Fruit fly (Drosophila melanogaster) whole organism, prepupa: ENCODE results near the gene CG13003.

Experiments
- Blimp-1 ChIP-seq: fragments of 200-800 bp; sonication (Bioruptor generic); optimal IDR thresholded peaks from 3 replicates; lab custom pipeline; 2017; ENCODE audit warnings: missing biosample characterization, missing genetic modification characterization, mild to moderate bottlenecking, moderate library complexity, missing genetic modification reagents
- CG11294 ChIP-seq: fragments of 200-800 bp; sonication (Bioruptor generic); IDR thresholded peaks from 2 replicates; pipeline ENCODE4 v1.3.6; 2022; ENCODE audit warnings: missing biosample characterization, missing genetic modification characterization
- CG11762 ChIP-seq: fragments of 200-800 bp; sonication (Bioruptor generic); optimal IDR thresholded peaks from 3 replicates; lab custom pipeline; 2016; ENCODE audit warnings: missing biosample characterization, missing genetic modification characterization; ENCODE audit not compliant: insufficient read depth
- CG11902 ChIP-seq: fragments of 200-800 bp; sonication (Bioruptor generic); optimal IDR thresholded peaks from 3 replicates; lab custom pipeline; 2016; ENCODE audit warnings: missing biosample characterization, missing genetic modification characterization
- CG15336 ChIP-seq: fragments of 200-800 bp; sonication (Bioruptor generic); IDR thresholded peaks from 2 replicates; pipeline ENCODE4 v1.3.6; 2022; ENCODE audit warnings: missing biosample characterization, missing genetic modification characterization
- CG1621 ChIP-seq: fragments of 200-800 bp; sonication (Bioruptor generic); optimal IDR thresholded peaks from 3 replicates; lab custom pipeline; 2018; ENCODE audit warnings: missing biosample characterization, mild to moderate bottlenecking, missing genetic modification characterization
- CG16779 ChIP-seq: fragments of 200-800 bp; sonication (Bioruptor generic); optimal IDR thresholded peaks from 3 replicates; lab custom pipeline; 2017; ENCODE audit warnings: missing biosample characterization, mild to moderate bottlenecking, missing genetic modification characterization
- CG3032 ChIP-seq: fragments of 200-800 bp; optimal IDR thresholded peaks from 2 replicates; lab custom pipeline; 2019; ENCODE audit warnings: missing biosample characterization, mild to moderate bottlenecking, missing genetic modification characterization, moderate library complexity
- CG31627 ChIP-seq: fragments of 200-800 bp; sonication (Bioruptor generic); optimal IDR thresholded peaks from 3 replicates; lab custom pipeline; 2016; ENCODE audit warnings: missing biosample characterization, missing genetic modification characterization
- CG34406 ChIP-seq: fragments of 200-800 bp; sonication (Bioruptor generic); optimal IDR thresholded peaks from 3 replicates; lab custom pipeline; 2016; ENCODE audit warnings: missing biosample characterization, missing genetic modification characterization
- CG3919 ChIP-seq: fragments of 200-800 bp; sonication (Bioruptor generic); optimal IDR thresholded peaks from 3 replicates; lab custom pipeline; 2016; ENCODE audit warnings: missing biosample characterization, missing genetic modification characterization
- CG4318 ChIP-seq: fragments of 200-800 bp; sonication (Bioruptor generic); optimal IDR thresholded peaks from 3 replicates; lab custom pipeline; 2017; ENCODE audit warnings: missing biosample characterization, mild to moderate bottlenecking, missing genetic modification characterization
- CG6163 ChIP-seq: fragments of 200-800 bp; sonication (Bioruptor generic); IDR thresholded peaks from 3 replicates; pipeline ENCODE4 v1.3.6; 2022; ENCODE audit warnings: missing biosample characterization, missing genetic modification characterization
- CG6276 ChIP-seq: fragments of 200-800 bp; sonication (Bioruptor generic); optimal IDR thresholded peaks from 2 replicates; lab custom pipeline; 2017; ENCODE audit warnings: missing biosample characterization, mild to moderate bottlenecking, missing genetic modification characterization
- CG6792 ChIP-seq: fragments of 200-800 bp; sonication (Bioruptor generic); optimal IDR thresholded peaks from 3 replicates; lab custom pipeline; 2016; ENCODE audit warnings: missing biosample characterization, missing genetic modification characterization
- CG6808 ChIP-seq: fragments of 200-800 bp; sonication (Bioruptor generic); optimal IDR thresholded peaks from 3 replicates; lab custom pipeline; 2017; ENCODE audit warnings: missing biosample characterization, missing genetic modification characterization, mild to moderate bottlenecking, moderate library complexity, missing genetic modification reagents
- CG7368 ChIP-seq: fragments of 200-800 bp; sonication (Bioruptor generic); optimal IDR thresholded peaks from 3 replicates; lab custom pipeline; 2016; ENCODE audit warnings: missing biosample characterization, missing genetic modification characterization
- CG8119 ChIP-seq: fragments of 200-800 bp; sonication (Bioruptor generic); IDR thresholded peaks from 3 replicates; pipeline ENCODE4 v1.3.6; 2022; ENCODE audit warnings: missing biosample characterization, missing genetic modification characterization
- CG8319 ChIP-seq: fragments of 200-800 bp; sonication (Bioruptor generic); optimal IDR thresholded peaks from 3 replicates; lab custom pipeline; 2016; ENCODE audit warnings: missing biosample characterization, missing genetic modification characterization
- CG8632 ChIP-seq: fragments of 200-800 bp; sonication (Bioruptor generic); optimal IDR thresholded peaks from 3 replicates; lab custom pipeline; 2016; ENCODE audit warnings: missing biosample characterization, missing genetic modification characterization
- CG9139 ChIP-seq: fragments of 200-800 bp; sonication (Bioruptor generic); optimal IDR thresholded peaks from 3 replicates; lab custom pipeline; 2017; ENCODE audit warnings: missing biosample characterization, mild to moderate bottlenecking, missing genetic modification characterization
- Eip75B ChIP-seq: fragments of 200-800 bp; sonication (Bioruptor generic); optimal IDR thresholded peaks from 3 replicates; lab custom pipeline; 2016; ENCODE audit warnings: missing biosample characterization, missing genetic modification characterization
- Eip78C ChIP-seq: fragments of 200-800 bp; sonication (Bioruptor generic); peaks from one replicate; lab custom pipeline; 2016; ENCODE audit warnings: missing biosample characterization, missing genetic modification characterization
- Eip93F ChIP-seq: fragments of 200-800 bp; sonication (Bioruptor generic); optimal IDR thresholded peaks from 2 replicates; lab custom pipeline; 2016; ENCODE audit warnings: missing biosample characterization, mild to moderate bottlenecking, missing genetic modification characterization
- Ets96B ChIP-seq: fragments of 200-800 bp; optimal IDR thresholded peaks from 2 replicates; lab custom pipeline; 2019; ENCODE audit warnings: missing biosample characterization, mild to moderate bottlenecking, missing genetic modification characterization, moderate library complexity
- Gug ChIP-seq: fragments of 200-800 bp; sonication (Bioruptor generic); IDR thresholded peaks from 2 replicates; pipeline ENCODE4 v1.3.6; 2022; ENCODE audit warnings: missing biosample characterization, missing genetic modification characterization
- Hr38 ChIP-seq: sonication (Bioruptor generic); optimal IDR thresholded peaks from 2 replicates; lab custom pipeline; 2016; ENCODE audit warnings: missing biosample characterization, missing genetic modification characterization
- Hr39 ChIP-seq: fragments of 200-800 bp; sonication (Bioruptor generic); optimal IDR thresholded peaks from 2 replicates; lab custom pipeline; 2016; ENCODE audit warnings: missing biosample characterization, missing genetic modification characterization
- Hr4 ChIP-seq: fragments of 200-800 bp; sonication (Bioruptor generic); optimal IDR thresholded peaks from 3 replicates; lab custom pipeline; 2016; ENCODE audit warnings: missing biosample characterization, missing genetic modification characterization
- Lpt ChIP-seq: fragments of 200-800 bp; sonication (Bioruptor generic); optimal IDR thresholded peaks from 3 replicates; lab custom pipeline; 2016; ENCODE audit warnings: missing biosample characterization, missing genetic modification characterization
- Met ChIP-seq: fragments of 200-800 bp; sonication (Bioruptor generic); optimal IDR thresholded peaks from 3 replicates; lab custom pipeline; 2016; ENCODE audit warnings: missing biosample characterization, missing genetic modification characterization
- OdsH ChIP-seq: fragments of 200-800 bp; sonication (Bioruptor generic); optimal IDR thresholded peaks from 3 replicates; lab custom pipeline; 2016; ENCODE audit warnings: missing biosample characterization, missing genetic modification characterization
- Smox ChIP-seq: fragments of 200-800 bp; sonication (Bioruptor generic); optimal IDR thresholded peaks from 3 replicates; lab custom pipeline; 2016; ENCODE audit warnings: missing biosample characterization, missing genetic modification characterization
- Sox102F ChIP-seq: fragments of 200-800 bp; sonication (Bioruptor generic); optimal IDR thresholded peaks from 2 replicates; lab custom pipeline; 2016; ENCODE audit warnings: missing biosample characterization, mild to moderate bottlenecking, missing genetic modification characterization
- Sox14 ChIP-seq: fragments of 200-800 bp; sonication (Bioruptor generic); optimal IDR thresholded peaks from 3 replicates; lab custom pipeline; 2016; ENCODE audit warnings: missing biosample characterization, missing genetic modification characterization
- Sox15 ChIP-seq: fragments of 200-800 bp; sonication (Bioruptor generic); optimal IDR thresholded peaks from 3 replicates; lab custom pipeline; 2016; ENCODE audit warnings: missing biosample characterization, missing genetic modification characterization
- achi ChIP-seq: fragments of 200-800 bp; sonication (Bioruptor generic); optimal IDR thresholded peaks from 3 replicates; lab custom pipeline; 2016; ENCODE audit warnings: missing biosample characterization, missing genetic modification characterization
- acj6 ChIP-seq: fragments of 200-800 bp; sonication (Bioruptor generic); optimal IDR thresholded peaks from 3 replicates; lab custom pipeline; 2016; ENCODE audit warnings: missing biosample characterization, missing genetic modification characterization
- cyc ChIP-seq: fragments of 200-800 bp; sonication (Bioruptor generic); optimal IDR thresholded peaks from 3 replicates; lab custom pipeline; 2016; ENCODE audit warnings: missing biosample characterization, missing genetic modification characterization
- dsx ChIP-seq: fragments of 200-800 bp; optimal IDR thresholded peaks from 3 replicates; lab custom pipeline; 2019; ENCODE audit warnings: missing biosample characterization, mild to moderate bottlenecking, missing genetic modification characterization, moderate library complexity; ENCODE audit not compliant: poor library complexity, severe bottlenecking
- eg ChIP-seq: fragments of 200-800 bp; sonication (Bioruptor generic); IDR thresholded peaks from 3 replicates; pipeline ENCODE4 v1.3.6; 2022; ENCODE audit warnings: missing biosample characterization, missing genetic modification characterization
- esn ChIP-seq: fragments of 200-800 bp; sonication (Bioruptor generic); optimal IDR thresholded peaks from 2 replicates; lab custom pipeline; 2016; ENCODE audit warnings: missing biosample characterization, mild to moderate bottlenecking, missing genetic modification characterization, moderate library complexity
- fd59A ChIP-seq: fragments of 200-800 bp; sonication (Bioruptor generic); optimal IDR thresholded peaks from 2 replicates; lab custom pipeline; 2017; ENCODE audit warnings: missing biosample characterization, mild to moderate bottlenecking, missing genetic modification characterization, missing genetic modification reagents
- fd85E ChIP-seq: fragments of 200-800 bp; sonication (Bioruptor generic); optimal IDR thresholded peaks from 3 replicates; lab custom pipeline; 2016; ENCODE audit warnings: missing biosample characterization, missing genetic modification characterization
- fkh ChIP-seq: fragments of 200-800 bp; sonication (Bioruptor generic); optimal IDR thresholded peaks from 3 replicates; lab custom pipeline; 2017; ENCODE audit warnings: missing biosample characterization, mild to moderate bottlenecking, missing genetic modification characterization, moderate library complexity
- lz ChIP-seq: fragments of 200-800 bp; sonication (Bioruptor generic); optimal IDR thresholded peaks from 3 replicates; lab custom pipeline; 2016; ENCODE audit warnings: missing biosample characterization, missing genetic modification characterization
- pdm3 ChIP-seq: fragments of 200-800 bp; sonication (Bioruptor generic); optimal IDR thresholded peaks from 3 replicates; lab custom pipeline; 2016; ENCODE audit warnings: missing biosample characterization, missing genetic modification characterization
- salr ChIP-seq, 2 experiments: fragments of 200-800 bp; sonication (Bioruptor generic); optimal IDR thresholded peaks; 3 replicates each; lab custom pipeline; 2016 to 2018; ENCODE audit warnings: missing biosample characterization in 2 of 2, missing genetic modification characterization in 2 of 2, mild to moderate bottlenecking in 1 of 2
- spab ChIP-seq: fragments of 200-800 bp; sonication (Bioruptor generic); optimal IDR thresholded peaks from 2 replicates; lab custom pipeline; 2017; ENCODE audit warnings: missing biosample characterization, mild to moderate bottlenecking, missing genetic modification characterization, missing genetic modification reagents
- svp ChIP-seq: fragments of 200-800 bp; sonication (Bioruptor generic); peaks from one replicate; lab custom pipeline; 2016; ENCODE audit warnings: missing biosample characterization, missing genetic modification characterization
- topi ChIP-seq: fragments of 200-800 bp; sonication (Bioruptor generic); optimal IDR thresholded peaks from 3 replicates; lab custom pipeline; 2016; ENCODE audit warnings: missing biosample characterization, missing genetic modification characterization
- vri ChIP-seq: fragments of 200-800 bp; sonication (Bioruptor generic); optimal IDR thresholded peaks from 3 replicates; lab custom pipeline; 2016; ENCODE audit warnings: missing biosample characterization, mild to moderate bottlenecking, missing genetic modification characterization

CG13003 gene

dm6 chrX:16822080-16822479 lies 54.3 kb downstream of the CG13003 start:
- TF ChIP-seq CG6276 (GFP tag; lab: Kevin White, UChicago) (peak; percentile 84), Hr39 (peak; percentile 44), Smox (GFP tag; lab: Kevin White, UChicago) (peak; percentile 60), svp (GFP tag; lab: Kevin White, UChicago) (peak; percentile 56), CG6792 (GFP tag; lab: Kevin White, UChicago) (peak; percentile 78), CG6163 (GFP tag; lab: Robert Waterston, UW) (peak; percentile 89), pdm3 (GFP tag; lab: Kevin White, UChicago) (peak; percentile 77), Sox102F (GFP tag; lab: Kevin White, UChicago) (peak; percentile 47), Ets96B (tag; lab: Kevin White, UChicago) (peak; percentile 67), Hr38 (GFP tag; lab: Kevin White, UChicago) (no peak), CG4318 (GFP tag; lab: Kevin White, UChicago) (peak; percentile 62), Hr4 (GFP tag; lab: Kevin White, UChicago) (peak; percentile 83), CG11762 (GFP tag; lab: Kevin White, UChicago) (peak; percentile 57), Eip75B (GFP tag; lab: Kevin White, UChicago) (peak; percentile 47), Eip93F (no peak), CG7368 (GFP tag; lab: Kevin White, UChicago) (peak; percentile 49), CG15336 (GFP tag; lab: Robert Waterston, UW) (peak; percentile 93), CG11902 (GFP tag; lab: Kevin White, UChicago) (peak; percentile 33), CG8119 (peak; percentile 94), esn (GFP tag; lab: Kevin White, UChicago) (peak; percentile 65), dsx (GFP tag; lab: Kevin White, UChicago) (peak; percentile 73), CG1621 (tag; lab: Kevin White, UChicago) (peak; percentile 64), Sox15 (GFP tag; lab: Kevin White, UChicago) (peak; percentile 34), topi (GFP tag; lab: Kevin White, UChicago) (peak; percentile 52), CG16779 (tag; lab: Kevin White, UChicago) (peak; percentile 31), CG3919 (GFP tag; lab: Kevin White, UChicago) (peak; percentile 72), CG34406 (peak; percentile 69), CG3032 (tag; lab: Kevin White, UChicago) (peak; percentile 64), CG31627 (GFP tag; lab: Kevin White, UChicago) (peak; percentile 49), Sox14 (peak; percentile 65), Eip78C (GFP tag; lab: Kevin White, UChicago) (peak; percentile 92), Gug (GFP tag; lab: Robert Waterston, UW) (peak; percentile 86), CG6808 (GFP tag; lab: Kevin White, UChicago) (peak; percentile 57), CG8632 (GFP tag; lab: Kevin White, UChicago) (peak; percentile 76), Lpt (peak; percentile 75), Met (GFP tag; lab: Kevin White, UChicago) (peak; percentile 63), fd59A (GFP tag; lab: Kevin White, UChicago) (peak; percentile 68), CG9139 (GFP tag; lab: Kevin White, UChicago) (peak; percentile 44), CG11294 (GFP tag; lab: Robert Waterston, UW) (peak; percentile 67), spab (GFP tag; lab: Kevin White, UChicago) (peak; percentile 61), eg (GFP tag; lab: Robert Waterston, UW) (peak; percentile 93), CG8319 (GFP tag; lab: Kevin White, UChicago) (peak; percentile 54), acj6 (GFP tag; lab: Kevin White, UChicago) (peak; percentile 81), fd85E (GFP tag; lab: Kevin White, UChicago) (no peak), cyc (GFP tag; lab: Kevin White, UChicago) (peak; percentile 39), achi (GFP tag; lab: Kevin White, UChicago) (peak; percentile 79), salr (GFP tag; optimal IDR thresholded peaks at IDR 0.05; lab: Kevin White, UChicago) (peak; percentile 22 to 51), OdsH (GFP tag; lab: Kevin White, UChicago) (peak; percentile 81), fkh (GFP tag; lab: Kevin White, UChicago) (no peak), vri (GFP tag; lab: Kevin White, UChicago) (no peak), Blimp-1 (GFP tag; lab: Kevin White, UChicago) (no peak), lz (GFP tag; lab: Kevin White, UChicago) (peak; percentile 58)
